Worm (Caenorhabditis elegans): ENCODE measurements around the gene pgp-6.

The pgp-6 gene

ce11 chrX:10877138-10877743, at the start of gene pgp-6:
pgp-6 (minus strand) TSS chrX:10877425.
- TF ChIP-seq nhr-90 (tag; optimal IDR thresholded peaks at IDR 0.05; ENCODE audit: poor library complexity) (no peak), elt-2 (tag; optimal IDR thresholded peaks at IDR 0.05) (peak; percentile 71), sptf-1 (tag; optimal IDR thresholded peaks at IDR 0.05) (no peak), fkh-4 (tag; optimal IDR thresholded peaks at IDR 0.05; ENCODE audit: borderline replicate concordance) (no peak), nhr-20 (tag; optimal IDR thresholded peaks at IDR 0.05) (peak; percentile 44), snu-23 (GFP tag; optimal IDR thresholded peaks at IDR 0.05) (no peak), efl-1 (optimal IDR thresholded peaks at IDR 0.05) (no peak), efl-1 (GFP tag; optimal IDR thresholded peaks at IDR 0.05 in 1 of 2) (peak in 1 of 2 experiments; percentile 41), nhr-71 (tag; optimal IDR thresholded peaks at IDR 0.05) (no peak), sup-37 (GFP tag; optimal IDR thresholded peaks at IDR 0.05) (no peak), skn-1 (tag; optimal IDR thresholded peaks at IDR 0.05) (peak; percentile 77), nhr-85 (tag) (peak; percentile 65), mab-9 (GFP tag; IDR thresholded peaks at IDR 0.05) (no peak)

ce11 chrX:10924031-10924430, 46.8 kb upstream of the pgp-6 start:
- no peak for TF ChIP-seq sup-37 (GFP tag; optimal IDR thresholded peaks at IDR 0.05)
- no peak for TF ChIP-seq lin-14 (GFP tag; optimal IDR thresholded peaks at IDR 0.05)
- TF ChIP-seq hlh-17 (GFP tag; optimal IDR thresholded peaks at IDR 0.05; ENCODE audit: borderline replicate concordance): no peak
- TF ChIP-seq nhr-84 (tag; optimal IDR thresholded peaks at IDR 0.05): no peak
- no peak for TF ChIP-seq nhr-237 (tag; optimal IDR thresholded peaks at IDR 0.05)
- TF ChIP-seq nhr-20 (tag; optimal IDR thresholded peaks at IDR 0.05): no peak
- no peak for TF ChIP-seq ceh-82 (tag; optimal IDR thresholded peaks at IDR 0.05)
- no peak for TF ChIP-seq tlp-1 (tag; optimal IDR thresholded peaks at IDR 0.05)

ce11 chrX:10919613-10920012, 42.4 kb upstream of the pgp-6 start, which contains the start of gene nstp-9:
nstp-9 (minus strand) TSS chrX:10919713.
- TF ChIP-seq swsn-7 (tag; optimal IDR thresholded peaks at IDR 0.05): no peak
- no peak for TF ChIP-seq efl-1 (optimal IDR thresholded peaks at IDR 0.05)
- TF ChIP-seq efl-1 (GFP tag; optimal IDR thresholded peaks at IDR 0.05 in 1 of 2): peak in 1 of 2 experiments; percentile 12
- peak; percentile 81 for TF ChIP-seq hlh-4 (tag; optimal IDR thresholded peaks at IDR 0.05)
- no peak for TF ChIP-seq lin-15B (tag; optimal IDR thresholded peaks at IDR 0.05)
- TF ChIP-seq unc-98 (GFP tag; IDR thresholded peaks at IDR 0.05): no peak

ce11 chrX:10916194-10916593, 39.0 kb upstream of the pgp-6 start:
- TF ChIP-seq tlp-1 (tag; optimal IDR thresholded peaks at IDR 0.05) (no peak), lin-15B (tag; optimal IDR thresholded peaks at IDR 0.05) (no peak), hlh-17 (GFP tag; optimal IDR thresholded peaks at IDR 0.05; ENCODE audit: borderline replicate concordance) (no peak), elt-2 (tag; optimal IDR thresholded peaks at IDR 0.05) (peak; percentile 43), mdl-1 (tag; optimal IDR thresholded peaks at IDR 0.05) (no peak), mep-1 (tag; optimal IDR thresholded peaks at IDR 0.05) (no peak), alr-1 (tag; optimal IDR thresholded peaks at IDR 0.05; ENCODE audit: borderline replicate concordance) (no peak)

ce11 chrX:10914421-10915277, 37.4 kb upstream of the pgp-6 start:
- peak; percentile 53 for TF ChIP-seq nhr-20 (tag; optimal IDR thresholded peaks at IDR 0.05)
- no peak for TF ChIP-seq efl-3 (GFP tag; optimal IDR thresholded peaks at IDR 0.05)
- TF ChIP-seq isw-1 (GFP tag; IDR thresholded peaks at IDR 0.05): no peak
- no peak for TF ChIP-seq hlh-17 (GFP tag; optimal IDR thresholded peaks at IDR 0.05; ENCODE audit: borderline replicate concordance)
- no peak for TF ChIP-seq ets-5 (GFP tag; IDR thresholded peaks at IDR 0.05)
- peak; percentile 8 for TF ChIP-seq nhr-71 (tag; optimal IDR thresholded peaks at IDR 0.05)
- no peak for TF ChIP-seq egl-13 (tag; optimal IDR thresholded peaks at IDR 0.05)
- no peak for TF ChIP-seq rnt-1 (tag; optimal IDR thresholded peaks at IDR 0.05)
- TF ChIP-seq sup-37 (GFP tag; optimal IDR thresholded peaks at IDR 0.05): no peak
- TF ChIP-seq nhr-11 (tag; optimal IDR thresholded peaks at IDR 0.05): no peak
- TF ChIP-seq nhr-90 (tag; optimal IDR thresholded peaks at IDR 0.05; ENCODE audit: poor library complexity): no peak
- TF ChIP-seq nhr-85 (tag): peak; percentile 83
- no peak for TF ChIP-seq vab-15 (tag; optimal IDR thresholded peaks at IDR 0.05)
- no peak for TF ChIP-seq ceh-82 (tag; optimal IDR thresholded peaks at IDR 0.05)
- no peak for TF ChIP-seq lin-13 (GFP tag; optimal IDR thresholded peaks at IDR 0.05)
- no peak for TF ChIP-seq nhr-12 (tag; optimal IDR thresholded peaks at IDR 0.05)
- TF ChIP-seq ceh-63 (GFP tag; optimal IDR thresholded peaks at IDR 0.05): no peak
- peak; percentile 12 for TF ChIP-seq blmp-1 (tag; optimal IDR thresholded peaks at IDR 0.05)
- no peak for TF ChIP-seq ceh-8 (GFP tag; optimal IDR thresholded peaks at IDR 0.05)
- peak; percentile 66 for TF ChIP-seq elt-2 (tag; optimal IDR thresholded peaks at IDR 0.05)
- TF ChIP-seq sox-4 (tag; optimal IDR thresholded peaks at IDR 0.05): no peak
- TF ChIP-seq lin-35 (GFP tag; optimal IDR thresholded peaks at IDR 0.05): peak in 1 of 2 experiments; percentile 17

Measured in whole organism, L1 larva.